Fruit fly (Drosophila melanogaster) whole organism, embryonic: ENCODE data around the gene CG9173.
"Not testable (repeated sequence)": the region's sequence is repeated elsewhere in the genome, so short reads cannot be mapped to it uniquely, and the experiment has no call there.

Experiments used
- CG7963 ChIP-seq: fragments of 200-800 bp; sonication (Bioruptor generic); IDR thresholded peaks from 3 replicates; pipeline ENCODE4 v1.3.6; 2022; ENCODE audit warnings: missing biosample characterization, missing genetic modification characterization; ENCODE audit not compliant: partially characterized antibody
- HLH54F ChIP-seq: fragments of 200-800 bp; sonication (Bioruptor generic); optimal IDR thresholded peaks from 3 replicates; lab custom pipeline; 2016; ENCODE audit warnings: missing biosample characterization, missing genetic modification characterization
- Spps ChIP-seq: fragments of 200-800 bp; sonication (Bioruptor generic); optimal IDR thresholded peaks from 2 replicates; lab custom pipeline; 2018; ENCODE audit warnings: missing biosample characterization, mild to moderate bottlenecking, missing genetic modification characterization
- cas ChIP-seq: fragments of 200-800 bp; sonication (Bioruptor generic); IDR thresholded peaks from 2 replicates; pipeline ENCODE4 v1.3.6; 2022; ENCODE audit warnings: missing biosample characterization, missing genetic modification characterization
- h ChIP-seq: fragments of >200 bp; optimal IDR thresholded peaks from 2 replicates; lab custom pipeline; 2017
- onecut ChIP-seq: fragments of 200-800 bp; sonication (Bioruptor generic); IDR thresholded peaks from 2 replicates; pipeline ENCODE4 v1.3.6; 2022; ENCODE audit warnings: missing biosample characterization, missing genetic modification characterization
- prd ChIP-seq, 3 experiments: fragments of >200 bp in 2 of 3; fragments of 200-800 bp in 1 of 3; sonication (Bioruptor generic) in 1 of 3; optimal IDR thresholded peaks in 2 of 3; IDR thresholded peaks in 1 of 3; 2 replicates in 2 of 3; 3 replicates in 1 of 3; pipeline versions ENCODE4 v1.3.6 to Lab custom; 2017 to 2022; ENCODE audit warnings: missing biosample characterization in 1 of 3, missing genetic modification characterization in 1 of 3
- stc ChIP-seq: fragments of 200-800 bp; sonication (Bioruptor generic); IDR thresholded peaks from 2 replicates; pipeline ENCODE4 v1.3.6; 2022; ENCODE audit warnings: missing biosample characterization, missing genetic modification characterization

- TF ChIP-seq CG7963 (GFP tag; lab: Robert Waterston, UW); onecut; h (lab: Kevin White, UChicago); HLH54F; stc (GFP tag; lab: Robert Waterston, UW); cas (GFP tag; lab: Robert Waterston, UW); prd (optimal IDR thresholded peaks at IDR 0.05; lab: Kevin White, UChicago); prd (GFP tag; IDR thresholded peaks at IDR 0.05; lab: Robert Waterston, UW); Spps: not testable (repeated sequence)
Measured at dm6 chr3L:1397510-1397909, 25.8 kb downstream of the CG9173 start.
